Worm (Caenorhabditis elegans) whole organism, L4/young adult: ENCODE results near the gene twk-33.

Source experiments
- W03F9.2 ChIP-seq: fragments of 150-350 bp; optimal IDR thresholded peaks from 2 replicates; lab custom pipeline; 2014; ENCODE audit warnings: missing biosample characterization, missing genetic modification characterization
- dao-5 ChIP-seq: sonication (generic microtip); optimal IDR thresholded peaks from 2 replicates; lab custom pipeline; 2016; ENCODE audit warnings: missing genotype, missing genetic modification characterization, moderate library complexity, missing compliant biosample characterization
- him-1 ChIP-seq: sonication (generic microtip); optimal IDR thresholded peaks from 2 replicates; lab custom pipeline; 2016; ENCODE audit warnings: missing genotype, missing genetic modification reagents, missing genetic modification characterization, missing compliant biosample characterization

DNA sequence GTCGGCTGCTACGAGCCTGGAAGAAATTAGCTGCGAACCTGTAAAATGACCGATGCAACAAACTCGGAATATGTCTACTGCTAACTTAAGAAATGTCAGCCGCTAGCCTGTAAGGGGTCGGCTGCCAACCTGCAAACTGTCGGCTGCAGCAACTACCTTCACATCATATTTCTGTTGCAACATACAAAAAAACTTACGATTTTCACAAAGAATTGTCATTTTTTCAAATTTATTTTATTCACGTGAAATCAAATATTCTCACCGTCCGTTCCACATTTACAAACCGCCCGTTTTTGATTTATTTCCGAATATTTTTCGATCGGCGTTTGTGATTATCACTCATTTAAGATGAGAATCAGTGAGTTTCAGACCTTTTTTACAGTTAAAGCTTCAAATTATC, 14.5 kb downstream of the twk-33 start, which contains the start of gene Y26G10.6:
- no peak for TF ChIP-seq W03F9.2 (tag; lab: Kevin White, UChicago)
- TF ChIP-seq dao-5 (tag; lab: Kevin White, UChicago) = no peak
- TF ChIP-seq him-1 (tag; lab: Kevin White, UChicago) = no peak
